Worm (Caenorhabditis elegans) whole organism, L1 larva: ENCODE results near the gene psmd-9.

ENCODE experiments used
- Y116A8C.19 ChIP-seq: sonication (generic microtip); optimal IDR thresholded peaks from 2 replicates; lab custom pipeline; 2016; ENCODE audit warnings: missing compliant biosample characterization, missing genetic modification characterization, borderline replicate concordance
- aha-1 ChIP-seq: fragments of 150-350 bp; optimal IDR thresholded peaks from 2 replicates; lab custom pipeline; 2014; ENCODE audit warnings: missing biosample characterization, missing genetic modification characterization
- aly-2 ChIP-seq: fragments of 150-350 bp; optimal IDR thresholded peaks from 2 replicates; lab custom pipeline; 2014; ENCODE audit warnings: missing biosample characterization, missing genetic modification characterization
- ama-1 ChIP-seq: fragments of 150-350 bp; optimal IDR thresholded peaks from 2 replicates; lab custom pipeline; 2014
- ceh-88 ChIP-seq: fragments of 200-800 bp; sonication (Bioruptor generic); IDR thresholded peaks from 2 replicates; pipeline ENCODE4 v1.3.6; 2022; ENCODE audit warnings: missing genetic modification characterization, missing compliant biosample characterization
- ces-1 ChIP-seq: fragments of 150-350 bp; optimal IDR thresholded peaks from 2 replicates; lab custom pipeline; 2014; ENCODE audit warnings: missing biosample characterization, missing genetic modification reagents, missing genetic modification characterization
- dpl-1 ChIP-seq, 3 experiments: fragments of 150-350 bp in 2 of 3; sonication (generic microtip) in 1 of 3; optimal IDR thresholded peaks; 2 replicates each; lab custom pipeline; 2014 to 2017; ENCODE audit warnings: missing biosample characterization in 3 of 3, missing genetic modification characterization in 3 of 3, missing genetic modification reagents in 3 of 3
- efl-1 ChIP-seq, 4 experiments: fragments of 150-350 bp; optimal IDR thresholded peaks in 3 of 4; peaks in 1 of 4; 1 replicate in 1 of 4; 2 replicates in 3 of 4; lab custom pipeline; 2014; ENCODE audit warnings: missing biosample characterization in 2 of 4, missing genetic modification characterization in 2 of 4, missing genetic modification reagents in 2 of 4
- efl-3 ChIP-seq: fragments of 200-800 bp; sonication (Bioruptor generic); optimal IDR thresholded peaks from 2 replicates; lab custom pipeline; 2018; ENCODE audit warnings: mild to moderate bottlenecking, missing genetic modification characterization, missing compliant biosample characterization
- egl-27 ChIP-seq, 2 experiments: fragments of 150-350 bp in 1 of 2; sonication (generic microtip); optimal IDR thresholded peaks; 3 replicates each; lab custom pipeline; 2017 to 2018; ENCODE audit warnings: missing biosample characterization in 2 of 2, missing genetic modification characterization in 2 of 2, missing genetic modification reagents in 2 of 2
- elt-2 ChIP-seq: sonication (generic microtip); optimal IDR thresholded peaks from 2 replicates; lab custom pipeline; 2016; ENCODE audit warnings: missing genetic modification characterization, mild to moderate bottlenecking, inconsistent platforms, missing compliant biosample characterization, missing genetic modification reagents
- elt-3 ChIP-seq, 6 experiments: fragments of 150-350 bp in 1 of 6; sonication (generic microtip); optimal IDR thresholded peaks; 2 replicates each; lab custom pipeline; 2017 to 2018; ENCODE audit warnings: missing biosample characterization in 6 of 6, missing genetic modification characterization in 6 of 6, inconsistent platforms in 1 of 6
- fkh-10 ChIP-seq: sonication (generic microtip); optimal IDR thresholded peaks from 2 replicates; lab custom pipeline; 2017; ENCODE audit warnings: missing biosample characterization, missing genetic modification reagents, missing genetic modification characterization
- grh-1 ChIP-seq: fragments of 200-800 bp; sonication (Bioruptor generic); IDR thresholded peaks from 2 replicates; pipeline ENCODE4 v1.3.6; 2022; ENCODE audit warnings: missing genetic modification reagents, missing genetic modification characterization, missing compliant biosample characterization
- hlh-17 ChIP-seq: fragments of 200-800 bp; sonication (Bioruptor generic); optimal IDR thresholded peaks from 2 replicates; lab custom pipeline; 2018; ENCODE audit warnings: missing genetic modification characterization, mild to moderate bottlenecking, missing compliant biosample characterization, moderate library complexity, borderline replicate concordance
- hlh-4 ChIP-seq: sonication (generic microtip); optimal IDR thresholded peaks from 2 replicates; lab custom pipeline; 2016; ENCODE audit warnings: mild to moderate bottlenecking, missing genetic modification characterization, missing compliant biosample characterization
- irx-1 ChIP-seq: sonication (generic microtip); optimal IDR thresholded peaks from 2 replicates; lab custom pipeline; 2016; ENCODE audit warnings: missing genetic modification characterization, missing compliant biosample characterization
- lin-13 ChIP-seq: fragments of 150-350 bp; optimal IDR thresholded peaks from 2 replicates; lab custom pipeline; 2014; ENCODE audit warnings: missing biosample characterization, missing genetic modification reagents, missing genetic modification characterization
- lin-14 ChIP-seq: fragments of 200-800 bp; sonication (Bioruptor generic); optimal IDR thresholded peaks from 2 replicates; lab custom pipeline; 2018; ENCODE audit warnings: mild to moderate bottlenecking, missing genetic modification characterization, moderate library complexity, missing compliant biosample characterization
- lin-35 ChIP-seq, 2 experiments: fragments of 150-350 bp; optimal IDR thresholded peaks; 2 replicates each; lab custom pipeline; 2014; ENCODE audit warnings: missing biosample characterization in 2 of 2, missing genetic modification characterization in 2 of 2, missing genetic modification reagents in 2 of 2
- lir-3 ChIP-seq: sonication (generic microtip); optimal IDR thresholded peaks from 2 replicates; lab custom pipeline; 2016; ENCODE audit warnings: mild to moderate bottlenecking, missing genetic modification characterization, moderate library complexity, missing compliant biosample characterization; ENCODE audit not compliant: poor library complexity
- lsy-2 ChIP-seq, 2 experiments: fragments of 150-350 bp; optimal IDR thresholded peaks; 2 replicates each; lab custom pipeline; 2014; ENCODE audit warnings: missing biosample characterization in 2 of 2, missing genetic modification characterization in 2 of 2
- mep-1 ChIP-seq: fragments of 150-350 bp; optimal IDR thresholded peaks from 2 replicates; lab custom pipeline; 2014; ENCODE audit warnings: missing biosample characterization, missing genetic modification characterization
- nhr-19 ChIP-seq: fragments of 200-800 bp; sonication (Bioruptor generic); conservative IDR thresholded peaks from 2 replicates; pipeline ENCODE4 v1.3.6; 2022; ENCODE audit warnings: missing genetic modification characterization, missing compliant biosample characterization
- nhr-20 ChIP-seq: sonication (generic microtip); optimal IDR thresholded peaks from 2 replicates; lab custom pipeline; 2016; ENCODE audit warnings: mild to moderate bottlenecking, missing genetic modification characterization, missing compliant biosample characterization
- nhr-28 ChIP-seq: fragments of 150-350 bp; optimal IDR thresholded peaks from 2 replicates; lab custom pipeline; 2014; ENCODE audit warnings: missing biosample characterization, missing genetic modification characterization
- nhr-71 ChIP-seq: sonication (generic microtip); optimal IDR thresholded peaks from 2 replicates; lab custom pipeline; 2016; ENCODE audit warnings: mild to moderate bottlenecking, missing genetic modification characterization, moderate library complexity, missing compliant biosample characterization
- nhr-76 ChIP-seq: sonication (generic microtip); optimal IDR thresholded peaks from 2 replicates; lab custom pipeline; 2017; ENCODE audit warnings: missing biosample characterization, missing genetic modification characterization
- nhr-85 ChIP-seq: sonication (generic microtip); peaks from one replicate; lab custom pipeline; 2016; ENCODE audit warnings: missing genetic modification characterization, inconsistent platforms, missing compliant biosample characterization
- nhr-90 ChIP-seq: sonication (generic microtip); optimal IDR thresholded peaks from 2 replicates; lab custom pipeline; 2016; ENCODE audit warnings: mild to moderate bottlenecking, missing genetic modification characterization, missing compliant biosample characterization; ENCODE audit not compliant: poor library complexity
- pqm-1 ChIP-seq: sonication (generic microtip); optimal IDR thresholded peaks from 3 replicates; lab custom pipeline; 2017; ENCODE audit warnings: missing biosample characterization, missing genetic modification characterization
- skn-1 ChIP-seq: fragments of 150-350 bp; optimal IDR thresholded peaks from 2 replicates; lab custom pipeline; 2014; ENCODE audit warnings: missing biosample characterization, missing genetic modification characterization
- snpc-4 ChIP-seq: fragments of 150-350 bp; optimal IDR thresholded peaks from 2 replicates; lab custom pipeline; 2014; ENCODE audit warnings: missing biosample characterization, missing genetic modification characterization
- sox-4 ChIP-seq: sonication (generic microtip); optimal IDR thresholded peaks from 2 replicates; lab custom pipeline; 2016; ENCODE audit warnings: missing genetic modification characterization, missing compliant biosample characterization
- sptf-1 ChIP-seq: fragments of 150-350 bp; optimal IDR thresholded peaks from 2 replicates; lab custom pipeline; 2014; ENCODE audit warnings: missing biosample characterization, missing genetic modification characterization
- tlp-1 ChIP-seq: fragments of 150-350 bp; optimal IDR thresholded peaks from 2 replicates; lab custom pipeline; 2014; ENCODE audit warnings: missing biosample characterization, missing genetic modification characterization
- unc-130 ChIP-seq: fragments of 150-350 bp; optimal IDR thresholded peaks from 2 replicates; lab custom pipeline; 2017; ENCODE audit warnings: missing biosample characterization, missing genetic modification characterization, inconsistent platforms
- unc-62 ChIP-seq: fragments of 150-350 bp; optimal IDR thresholded peaks from 2 replicates; lab custom pipeline; 2014; ENCODE audit warnings: missing biosample characterization, missing genetic modification reagents, missing genetic modification characterization
- unc-86 ChIP-seq: sonication (generic microtip); optimal IDR thresholded peaks from 2 replicates; lab custom pipeline; 2016; ENCODE audit warnings: missing genetic modification characterization, missing compliant biosample characterization
- vab-15 ChIP-seq: sonication (generic microtip); optimal IDR thresholded peaks from 2 replicates; lab custom pipeline; 2017; ENCODE audit warnings: missing genotype, mild to moderate bottlenecking, missing genetic modification characterization, missing compliant biosample characterization
- zag-1 ChIP-seq: fragments of 150-350 bp; optimal IDR thresholded peaks from 2 replicates; lab custom pipeline; 2014; ENCODE audit warnings: missing biosample characterization, missing genetic modification characterization
- zip-4 ChIP-seq: fragments of 200-800 bp; sonication (Bioruptor generic); optimal IDR thresholded peaks from 2 replicates; lab custom pipeline; 2018; ENCODE audit warnings: mild to moderate bottlenecking, missing genetic modification characterization, moderate library complexity, missing compliant biosample characterization

The psmd-9 gene

DNA sequence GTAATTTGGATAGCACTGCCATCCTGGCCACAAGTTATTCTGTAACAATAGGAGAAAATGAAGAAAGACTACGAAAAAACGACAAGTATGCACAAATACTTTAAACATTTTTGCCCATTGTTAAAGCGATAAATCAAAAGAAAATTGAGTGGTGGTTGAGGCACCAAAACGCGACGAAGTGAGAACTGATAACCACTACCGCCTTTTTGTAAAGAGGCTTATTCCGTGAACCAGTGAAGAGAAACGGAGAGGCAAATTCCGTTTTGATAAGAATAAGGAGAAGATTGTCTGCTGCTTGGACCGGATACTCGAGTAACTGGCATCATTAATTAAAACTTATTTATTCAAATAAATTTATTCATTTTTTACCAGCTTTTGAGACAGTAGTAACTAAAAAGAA lies 18.2 kb upstream of the psmd-9 start, which contains the start of gene pmp-1:
TSS of gene pmp-1 (minus strand) at position 39 of the 400 bp plus-strand sequence.
- peak; percentile 69 for TF ChIP-seq elt-2 (tag; lab: Kevin White, UChicago)
- TF ChIP-seq nhr-20 (tag; lab: Kevin White, UChicago), result no peak
- TF ChIP-seq nhr-85 (tag; lab: Kevin White, UChicago), result no peak
- TF ChIP-seq pqm-1 (tag; lab: Kevin White, UChicago), result peak; percentile 58
- no peak for TF ChIP-seq lsy-2 (tag; optimal IDR thresholded peaks at IDR 0.05; lab: Kevin White, UChicago)
- no peak for TF ChIP-seq lin-14 (GFP tag; lab: Kevin White, UChicago)
- no peak for TF ChIP-seq efl-1 (optimal IDR thresholded peaks at IDR 0.05; lab: Kevin White, UChicago)
- TF ChIP-seq efl-1 (GFP tag; optimal IDR thresholded peaks at IDR 0.05 in 1 of 2; lab: Kevin White, UChicago), result peak in 1 of 2 experiments; percentile 68

DNA sequence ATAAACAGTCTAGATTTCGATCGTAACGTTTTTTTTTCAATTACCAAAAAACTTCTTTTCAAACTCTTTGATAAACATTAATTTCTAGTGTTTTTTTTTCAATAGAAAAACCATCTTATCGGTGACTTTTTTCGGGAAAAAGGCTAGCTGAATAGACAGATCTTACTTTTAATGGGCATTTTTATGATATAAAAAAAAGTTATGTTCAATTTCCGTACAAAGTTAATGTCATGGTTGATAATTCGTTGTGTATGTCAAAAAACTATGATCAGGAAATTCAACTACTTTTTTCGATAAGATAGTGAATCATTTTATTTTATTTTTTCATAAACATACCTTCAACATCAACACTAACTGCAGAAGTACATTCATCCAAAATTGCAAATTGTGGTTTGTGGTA lies 17.3 kb upstream of the psmd-9 start:
- no peak for TF ChIP-seq ces-1 (GFP tag; lab: Kevin White, UChicago)

DNA sequence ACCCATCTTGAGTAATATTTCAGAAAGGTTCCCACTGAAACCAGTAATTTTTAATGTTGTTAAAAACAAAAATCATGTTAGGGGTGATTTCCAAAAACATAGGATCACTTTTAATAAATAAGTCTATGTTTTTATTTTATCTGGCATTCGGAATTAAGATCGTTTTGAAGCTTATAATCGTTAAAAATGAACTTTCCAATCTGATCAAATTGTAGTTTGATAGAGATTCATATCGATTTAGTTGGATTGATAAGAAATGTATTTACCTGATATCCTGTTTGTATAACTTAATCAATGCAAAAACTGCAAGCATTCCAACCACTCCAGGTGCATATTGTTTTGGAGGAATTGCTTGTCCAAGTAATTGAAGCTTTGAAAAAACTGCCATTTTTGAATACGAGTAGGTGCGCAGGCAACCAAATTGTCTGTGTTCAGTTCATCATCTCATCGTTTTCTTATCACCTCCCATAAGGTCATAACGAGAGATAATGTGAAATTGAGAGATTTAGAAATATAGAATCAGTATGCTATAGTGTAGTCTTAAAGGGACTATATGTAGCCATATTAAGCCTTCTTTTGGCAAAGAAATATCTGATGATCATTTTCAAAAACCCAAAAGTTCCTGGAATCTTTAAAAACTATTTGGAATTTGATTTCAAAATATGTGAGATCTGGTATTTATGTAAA lies 14.4 kb upstream of the psmd-9 start, which contains the start of gene pmp-2:
TSS of gene pmp-2 (minus strand) at position 487 of the 687 bp plus-strand sequence.
- TF ChIP-seq lir-3 (tag; lab: Kevin White, UChicago) (no peak), elt-3 (tag; optimal IDR thresholded peaks at IDR 0.05; lab: Kevin White, UChicago) (peak in 2 of 6 experiments; percentile 49 to 51), nhr-85 (tag; lab: Kevin White, UChicago) (no peak), aha-1 (tag; lab: Kevin White, UChicago) (no peak), ama-1 (no peak), nhr-76 (no peak), efl-1 (optimal IDR thresholded peaks at IDR 0.05; lab: Kevin White, UChicago) (no peak), efl-1 (GFP tag; optimal IDR thresholded peaks at IDR 0.05 in 1 of 2; lab: Kevin White, UChicago) (peak in 1 of 2 experiments; percentile 91), irx-1 (tag; lab: Kevin White, UChicago) (no peak), hlh-17 (GFP tag; lab: Kevin White, UChicago) (no peak), hlh-4 (tag; lab: Kevin White, UChicago) (no peak), fkh-10 (GFP tag; lab: Kevin White, UChicago) (no peak), Y116A8C.19 (tag; lab: Kevin White, UChicago) (no peak), elt-2 (tag; lab: Kevin White, UChicago) (peak; percentile 10), mep-1 (tag; lab: Kevin White, UChicago) (no peak), lsy-2 (tag; optimal IDR thresholded peaks at IDR 0.05; lab: Kevin White, UChicago) (no peak), nhr-71 (no peak), lin-35 (GFP tag; optimal IDR thresholded peaks at IDR 0.05; lab: Kevin White, UChicago) (peak in 1 of 2 experiments; percentile 4), egl-27 (tag; optimal IDR thresholded peaks at IDR 0.05; lab: Kevin White, UChicago) (no peak), nhr-20 (tag; lab: Kevin White, UChicago) (peak; percentile 80), efl-3 (GFP tag; lab: Kevin White, UChicago) (no peak), zag-1 (tag; lab: Kevin White, UChicago) (no peak)

DNA sequence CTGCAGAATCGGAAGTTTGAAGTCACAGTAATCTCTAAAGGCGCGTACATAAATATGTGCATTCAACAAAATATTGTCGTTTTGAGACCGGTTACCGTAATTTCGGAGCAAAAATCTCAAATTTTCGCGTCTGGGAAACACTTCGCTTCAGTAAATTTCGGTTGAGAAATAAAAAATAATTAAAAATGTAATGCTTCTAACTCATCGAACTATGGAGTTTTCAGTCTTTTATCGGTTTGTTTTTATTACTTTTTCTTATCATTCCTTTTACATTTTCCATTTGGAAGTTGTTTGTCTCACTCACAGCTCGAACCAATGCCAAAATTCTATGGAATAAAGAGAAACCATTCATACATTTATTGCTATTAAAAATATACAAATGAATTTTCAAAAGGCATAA lies 13.7 kb upstream of the psmd-9 start:
- TF ChIP-seq sox-4 (no peak), snpc-4 (no peak), nhr-28 (no peak), zip-4 (GFP tag; lab: Kevin White, UChicago) (peak; percentile 33), aha-1 (tag; lab: Kevin White, UChicago) (no peak), nhr-85 (tag; lab: Kevin White, UChicago) (peak; percentile 17), lin-35 (GFP tag; optimal IDR thresholded peaks at IDR 0.05; lab: Kevin White, UChicago) (peak in 1 of 2 experiments; percentile 72), lin-13 (GFP tag; lab: Kevin White, UChicago) (peak; percentile 18), unc-62 (GFP tag; lab: Kevin White, UChicago) (no peak), tlp-1 (tag; lab: Kevin White, UChicago) (no peak), hlh-17 (GFP tag; lab: Kevin White, UChicago) (no peak), skn-1 (no peak), mep-1 (tag; lab: Kevin White, UChicago) (no peak), nhr-90 (peak; percentile 76), ceh-88 (GFP tag; lab: Robert Waterston, UW) (peak; percentile 59), sptf-1 (tag; lab: Kevin White, UChicago) (no peak), Y116A8C.19 (tag; lab: Kevin White, UChicago) (no peak), aly-2 (tag; lab: Kevin White, UChicago) (peak; percentile 99), nhr-19 (GFP tag; lab: Robert Waterston, UW) (peak; percentile 74), ces-1 (GFP tag; lab: Kevin White, UChicago) (no peak), unc-130 (tag; lab: Kevin White, UChicago) (no peak), unc-86 (no peak), vab-15 (tag; lab: Kevin White, UChicago) (no peak), dpl-1 (GFP tag; optimal IDR thresholded peaks at IDR 0.05; lab: Kevin White, UChicago) (peak in 1 of 3 experiments; percentile 18), nhr-76 (no peak), grh-1 (GFP tag; lab: Robert Waterston, UW) (0 out of 2 replicates have a peak, but pooled peaks have one; percentile 22)
